Fruit fly (Drosophila melanogaster) whole organism, embryonic: ENCODE data around the gene CG31735.

ENCODE experiments used
- CG6254 ChIP-seq: fragments of 200-800 bp; sonication (Bioruptor generic); optimal IDR thresholded peaks from 3 replicates; lab custom pipeline; 2017; ENCODE audit warnings: mild to moderate bottlenecking, missing biosample characterization, missing genetic modification reagents, missing genetic modification characterization
- CG9609 ChIP-seq: fragments of 200-800 bp; sonication (Bioruptor generic); optimal IDR thresholded peaks from 3 replicates; lab custom pipeline; 2016; ENCODE audit warnings: missing biosample characterization, missing genetic modification characterization
- Camta ChIP-seq: fragments of 200-800 bp; sonication (Bioruptor generic); optimal IDR thresholded peaks from 2 replicates; lab custom pipeline; 2016; ENCODE audit warnings: missing biosample characterization, missing genetic modification characterization
- Dad ChIP-seq: fragments of 200-800 bp; sonication (Bioruptor generic); optimal IDR thresholded peaks from 3 replicates; lab custom pipeline; 2016; ENCODE audit warnings: missing biosample characterization, missing genetic modification characterization
- otp ChIP-seq: fragments of 200-800 bp; sonication (Bioruptor generic); IDR thresholded peaks from 3 replicates; pipeline ENCODE4, ENCODE4 v1.3.6; 2022; ENCODE audit warnings: missing biosample characterization, missing genetic modification characterization

DNA sequence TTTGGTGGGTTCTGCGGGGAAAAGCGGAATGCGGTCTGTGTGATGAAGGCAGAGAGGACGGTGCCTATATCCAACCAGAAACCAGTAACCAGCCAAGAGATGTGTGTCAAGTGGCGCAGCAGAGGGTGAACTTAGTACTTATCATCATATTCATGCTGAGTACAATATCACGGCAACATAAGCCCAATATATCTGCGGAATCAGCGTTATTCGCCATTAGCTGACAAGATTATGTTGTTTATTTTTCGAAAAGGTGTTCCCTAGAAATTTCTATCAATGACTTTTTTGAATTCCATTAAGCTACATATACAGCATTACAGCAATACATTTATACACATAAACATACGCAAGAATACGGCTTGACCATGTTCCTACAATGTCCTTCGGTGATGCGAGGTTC is 45.9 kb downstream of the CG31735 start, which contains the start of gene CG12448:
- TF ChIP-seq Camta (GFP tag; lab: Kevin White, UChicago) (no peak), CG6254 (GFP tag; lab: Kevin White, UChicago) (no peak), Dad (no peak), otp (GFP tag; lab: Robert Waterston, UW) (no peak), CG9609 (GFP tag; lab: Kevin White, UChicago) (no peak)
